Fruit fly (Drosophila melanogaster): ENCODE measurements around the gene CG7778.

The CG7778 gene

dm6 chr2L:8370364-8371326, 24.2 kb downstream of the CG7778 start, which contains the start of gene CG17292 (continued):
- TF ChIP-seq jing (GFP tag; optimal IDR thresholded peaks at IDR 0.05) (no peak), CG17361 (GFP tag; IDR thresholded peaks at IDR 0.05) (no peak), CG1647 (GFP tag; optimal IDR thresholded peaks at IDR 0.05) (peak; percentile 28), bbx (GFP tag; IDR thresholded peaks at IDR 0.05; ENCODE audit: partially characterized antibody) (peak; percentile 95), pan (optimal IDR thresholded peaks at IDR 0.05) (no peak), pan (GFP tag; optimal IDR thresholded peaks at IDR 0.05 in 1 of 2, IDR thresholded peaks at IDR 0.05 in 1 of 2) (peak in 1 of 2 experiments; percentile 72), nerfin-2 (GFP tag; IDR thresholded peaks at IDR 0.05; ENCODE audit: partially characterized antibody) (peak; percentile 83), CG8089 (GFP tag; optimal IDR thresholded peaks at IDR 0.05) (peak; percentile 33), H2.0 (GFP tag; IDR thresholded peaks at IDR 0.05) (peak; percentile 37; the same call in 1 of the 2 replicates), CG17802 (tag; optimal IDR thresholded peaks at IDR 0.05) (no peak), Ptx1 (GFP tag; IDR thresholded peaks at IDR 0.05) (no peak), CG6854 (GFP tag; optimal IDR thresholded peaks at IDR 0.05) (no peak), CG18619 (GFP tag; optimal IDR thresholded peaks at IDR 0.05) (peak; percentile 61), usp (GFP tag; optimal IDR thresholded peaks at IDR 0.05) (no peak), grn (GFP tag; optimal IDR thresholded peaks at IDR 0.05) (peak; percentile 17), insv (GFP tag; optimal IDR thresholded peaks at IDR 0.05) (no peak), Optix (GFP tag; IDR thresholded peaks at IDR 0.05) (peak; percentile 62; the same call in 2 of the 3 replicates), prd (optimal IDR thresholded peaks at IDR 0.05) (no peak), prd (GFP tag; IDR thresholded peaks at IDR 0.05) (peak; percentile 35; the same call in 1 of the 3 replicates), nom (GFP tag; optimal IDR thresholded peaks at IDR 0.05) (no peak), hb (GFP tag; IDR thresholded peaks at IDR 0.05; ENCODE audit: partially characterized antibody) (peak; percentile 84), sd (tag; optimal IDR thresholded peaks at IDR 0.05) (peak; percentile 97), CG10147 (GFP tag; optimal IDR thresholded peaks at IDR 0.05) (peak; percentile 36), Hand (GFP tag; optimal IDR thresholded peaks at IDR 0.05) (peak; percentile 30), NK7.1 (GFP tag; optimal IDR thresholded peaks at IDR 0.05) (peak; percentile 21), pros (GFP tag; optimal IDR thresholded peaks at IDR 0.05) (no peak), CG2202 (tag; optimal IDR thresholded peaks at IDR 0.05) (no peak), Gsc (GFP tag; IDR thresholded peaks at IDR 0.05) (no peak), CG14965 (GFP tag; optimal IDR thresholded peaks at IDR 0.05; ENCODE audit: borderline replicate concordance) (no peak), wor (GFP tag; IDR thresholded peaks at IDR 0.05) (no peak), sisA (GFP tag; IDR thresholded peaks at IDR 0.05) (peak; percentile 37), CG34376 (GFP tag; optimal IDR thresholded peaks at IDR 0.05) (peak; percentile 79), Dref (GFP tag; IDR thresholded peaks at IDR 0.05) (peak; percentile 88), CG42726 (GFP tag; IDR thresholded peaks at IDR 0.05; ENCODE audit: partially characterized antibody) (peak; percentile 74), CG2875 (GFP tag; optimal IDR thresholded peaks at IDR 0.05) (peak; percentile 43), CG17912 (GFP tag; optimal IDR thresholded peaks at IDR 0.05) (peak; percentile 45), CG9932 (GFP tag; IDR thresholded peaks at IDR 0.05) (peak; percentile 73), CG4424 (GFP tag; optimal IDR thresholded peaks at IDR 0.05) (no peak), CTCF (GFP tag; optimal IDR thresholded peaks at IDR 0.05) (peak; percentile 57), CG18599 (GFP tag; optimal IDR thresholded peaks at IDR 0.05) (peak; percentile 56), CG17385 (GFP tag; optimal IDR thresholded peaks at IDR 0.05) (peak; percentile 62), Dad (GFP tag; optimal IDR thresholded peaks at IDR 0.05) (peak; percentile 65), Sin3A (optimal IDR thresholded peaks at IDR 0.05) (no peak), da (GFP tag; optimal IDR thresholded peaks at IDR 0.05) (no peak), ac (GFP tag; optimal IDR thresholded peaks at IDR 0.05) (no peak), CG6254 (GFP tag; optimal IDR thresholded peaks at IDR 0.05) (peak; percentile 10), CG13287 (GFP tag; IDR thresholded peaks at IDR 0.05; ENCODE audit: partially characterized antibody) (peak; percentile 95), Adf1 (GFP tag; IDR thresholded peaks at IDR 0.05) (peak; percentile 66), otp (GFP tag; IDR thresholded peaks at IDR 0.05) (peak; percentile 59; the same call in 1 of the 3 replicates)

Data from whole organism, embryonic.